Worm (Caenorhabditis elegans): ENCODE results near the gene C18D11.9.

ce11 chrIII:11848317-11848716, 39.4 kb downstream of the C18D11.9 start:
- no peak for TF ChIP-seq cog-1 (tag; optimal IDR thresholded peaks at IDR 0.05)
- TF ChIP-seq ztf-23 (GFP tag; IDR thresholded peaks at IDR 0.05) = no peak
- no peak for TF ChIP-seq med-1 (GFP tag; optimal IDR thresholded peaks at IDR 0.05; ENCODE audit: insufficient read depth)

All from whole organism, midembryonic.